Fruit fly (Drosophila melanogaster) whole organism, embryonic: ENCODE measurements around the gene CG13898.

Experiments
- Ada2b ChIP-seq: fragments of 200-800 bp; sonication (Bioruptor generic); IDR thresholded peaks from 2 replicates; pipeline ENCODE4 v1.3.6; 2022; ENCODE audit warnings: missing biosample characterization, missing genetic modification characterization
- C15 ChIP-seq: fragments of 200-800 bp; sonication (Bioruptor generic); IDR thresholded peaks from 3 replicates; pipeline ENCODE4 v1.3.6; 2022; ENCODE audit warnings: missing biosample characterization, missing genetic modification characterization
- CG11696 ChIP-seq: fragments of 200-800 bp; sonication (Bioruptor generic); IDR thresholded peaks from 2 replicates; pipeline ENCODE4 v1.3.6; 2022; ENCODE audit warnings: missing biosample characterization, missing genetic modification characterization
- CG12155 ChIP-seq: fragments of 200-800 bp; sonication (Bioruptor generic); optimal IDR thresholded peaks from 3 replicates; lab custom pipeline; 2016; ENCODE audit warnings: missing biosample characterization, missing genetic modification characterization
- CG12391 ChIP-seq: fragments of 200-800 bp; sonication (Bioruptor generic); optimal IDR thresholded peaks from 3 replicates; lab custom pipeline; 2018; ENCODE audit warnings: missing biosample characterization, mild to moderate bottlenecking, missing genetic modification characterization, moderate library complexity
- CG13624 ChIP-seq: fragments of 200-800 bp; sonication (Bioruptor generic); optimal IDR thresholded peaks from 2 replicates; lab custom pipeline; 2016; ENCODE audit warnings: missing biosample characterization, missing genetic modification characterization
- CG14050 ChIP-seq: fragments of 200-800 bp; sonication (Bioruptor generic); IDR thresholded peaks from 3 replicates; pipeline ENCODE4 v1.3.6; 2022; ENCODE audit warnings: missing biosample characterization, missing genetic modification characterization
- CG14667 ChIP-seq: fragments of 200-800 bp; sonication (Bioruptor generic); IDR thresholded peaks from 2 replicates; pipeline ENCODE4 v1.3.6; 2022; ENCODE audit warnings: missing biosample characterization, missing genetic modification characterization
- CG14860 ChIP-seq: fragments of 200-800 bp; sonication (Bioruptor generic); IDR thresholded peaks from 3 replicates; pipeline ENCODE4 v1.3.6; 2022; ENCODE audit warnings: missing biosample characterization, missing genetic modification characterization; ENCODE audit not compliant: partially characterized antibody
- CG15696 ChIP-seq: fragments of 200-800 bp; sonication (Bioruptor generic); optimal IDR thresholded peaks from 2 replicates; lab custom pipeline; 2019; ENCODE audit warnings: missing biosample characterization, mild to moderate bottlenecking, missing genetic modification characterization, moderate library complexity
- CG17361 ChIP-seq: fragments of 200-800 bp; sonication (Bioruptor generic); IDR thresholded peaks from 3 replicates; pipeline ENCODE4 v1.3.6; 2022; ENCODE audit warnings: missing biosample characterization, missing genetic modification characterization
- CG2678 ChIP-seq: fragments of 200-800 bp; sonication (Bioruptor generic); optimal IDR thresholded peaks from 3 replicates; lab custom pipeline; 2019; ENCODE audit warnings: missing biosample characterization, mild to moderate bottlenecking, missing genetic modification characterization, moderate library complexity
- CG30020 ChIP-seq: fragments of 200-800 bp; optimal IDR thresholded peaks from 2 replicates; lab custom pipeline; 2019; ENCODE audit warnings: missing biosample characterization, mild to moderate bottlenecking, missing genetic modification characterization, moderate library complexity
- CG32767 ChIP-seq: fragments of 200-800 bp; sonication (Bioruptor generic); IDR thresholded peaks from 2 replicates; pipeline ENCODE4 v1.3.6; 2022; ENCODE audit warnings: missing biosample characterization, missing genetic modification characterization
- CG4730 ChIP-seq: fragments of 200-800 bp; sonication (Bioruptor generic); IDR thresholded peaks from 2 replicates; pipeline ENCODE4 v1.3.6; 2022; ENCODE audit warnings: missing biosample characterization, missing genetic modification characterization
- CG5180 ChIP-seq: fragments of 200-800 bp; sonication (Bioruptor generic); optimal IDR thresholded peaks from 3 replicates; lab custom pipeline; 2017; ENCODE audit warnings: missing biosample characterization, missing genetic modification characterization, mild to moderate bottlenecking, moderate library complexity, missing genetic modification reagents
- CG6765 ChIP-seq: fragments of 200-800 bp; sonication (Bioruptor generic); optimal IDR thresholded peaks from 3 replicates; lab custom pipeline; 2017; ENCODE audit warnings: missing biosample characterization, mild to moderate bottlenecking, missing genetic modification characterization
- CG7372 ChIP-seq: fragments of 200-800 bp; sonication (Bioruptor generic); IDR thresholded peaks from 2 replicates; pipeline ENCODE4 v1.3.6; 2022; ENCODE audit warnings: missing biosample characterization, missing genetic modification characterization
- CG9437 ChIP-seq: fragments of 200-800 bp; sonication (Bioruptor generic); optimal IDR thresholded peaks from 2 replicates; lab custom pipeline; 2018; ENCODE audit warnings: missing biosample characterization, mild to moderate bottlenecking, missing genetic modification characterization
- Dll ChIP-seq: fragments of 200-800 bp; sonication (Bioruptor generic); IDR thresholded peaks from 4 replicates; pipeline ENCODE4 v1.3.6; 2022; ENCODE audit warnings: missing biosample characterization, missing genetic modification characterization; ENCODE audit not compliant: partially characterized antibody
- Dp ChIP-seq: fragments of 200-800 bp; sonication (Bioruptor generic); optimal IDR thresholded peaks from 2 replicates; lab custom pipeline; 2018; ENCODE audit warnings: missing biosample characterization, mild to moderate bottlenecking, missing genetic modification characterization, moderate library complexity
- Lhr ChIP-seq: fragments of 200-800 bp; sonication (Bioruptor generic); optimal IDR thresholded peaks from 3 replicates; lab custom pipeline; 2017; ENCODE audit warnings: mild to moderate bottlenecking, missing biosample characterization, missing genetic modification reagents, missing genetic modification characterization
- Mad ChIP-seq: fragments of 200-800 bp; sonication (Bioruptor generic); optimal IDR thresholded peaks from 2 replicates; lab custom pipeline; 2016; ENCODE audit warnings: missing biosample characterization, missing genetic modification characterization
- Myb ChIP-seq: fragments of 200-800 bp; sonication (Bioruptor generic); optimal IDR thresholded peaks from 2 replicates; lab custom pipeline; 2016; ENCODE audit warnings: missing biosample characterization, missing genetic modification characterization
- Scr ChIP-seq: fragments of 200-800 bp; sonication (Bioruptor generic); IDR thresholded peaks from 2 replicates; pipeline ENCODE4 v1.3.6; 2022; ENCODE audit warnings: missing biosample characterization, missing genetic modification characterization; ENCODE audit not compliant: partially characterized antibody
- Sry-β ChIP-seq: fragments of 200-800 bp; sonication (Bioruptor generic); optimal IDR thresholded peaks from 2 replicates; lab custom pipeline; 2018; ENCODE audit warnings: missing biosample characterization, mild to moderate bottlenecking, missing genetic modification characterization, moderate library complexity
- Tbp ChIP-seq: fragments of >200 bp; optimal IDR thresholded peaks from 2 replicates; lab custom pipeline; 2018; ENCODE audit warnings: missing biosample characterization, missing genetic modification characterization
- Trl ChIP-seq, 3 experiments: fragments of >200 bp in 2 of 3; fragments of 200-800 bp in 1 of 3; sonication (Bioruptor generic) in 1 of 3; optimal IDR thresholded peaks; 2 replicates in 1 of 3; 3 replicates in 2 of 3; lab custom pipeline; 2016 to 2017; ENCODE audit warnings: missing biosample characterization in 1 of 3, missing genetic modification characterization in 1 of 3
- Usf ChIP-seq: fragments of 200-800 bp; sonication (Bioruptor generic); optimal IDR thresholded peaks from 2 replicates; lab custom pipeline; 2017; ENCODE audit warnings: missing genotype, missing biosample characterization, missing genetic modification characterization
- al ChIP-seq: fragments of 200-800 bp; sonication (Bioruptor generic); IDR thresholded peaks from 2 replicates; pipeline ENCODE4 v1.3.6; 2022; ENCODE audit warnings: missing biosample characterization, missing genetic modification characterization
- ap ChIP-seq: fragments of 200-800 bp; sonication (Bioruptor generic); IDR thresholded peaks from 2 replicates; pipeline ENCODE4 v1.3.6; 2022; ENCODE audit warnings: missing biosample characterization, missing genetic modification characterization
- ash1 ChIP-seq: fragments of 200-800 bp; sonication (Bioruptor generic); optimal IDR thresholded peaks from 2 replicates; lab custom pipeline; 2018; ENCODE audit warnings: missing biosample characterization, mild to moderate bottlenecking, missing genetic modification characterization
- cas ChIP-seq: fragments of 200-800 bp; sonication (Bioruptor generic); IDR thresholded peaks from 2 replicates; pipeline ENCODE4 v1.3.6; 2022; ENCODE audit warnings: missing biosample characterization, missing genetic modification characterization
- cato ChIP-seq: fragments of 200-800 bp; sonication (Bioruptor generic); optimal IDR thresholded peaks from 2 replicates; lab custom pipeline; 2016; ENCODE audit warnings: missing biosample characterization, missing genetic modification characterization, borderline replicate concordance
- cg ChIP-seq: fragments of 200-800 bp; sonication (Bioruptor generic); optimal IDR thresholded peaks from 3 replicates; lab custom pipeline; 2019; ENCODE audit warnings: missing biosample characterization, mild to moderate bottlenecking, missing genetic modification characterization, moderate library complexity
- dimm ChIP-seq: fragments of 200-800 bp; sonication (Bioruptor generic); IDR thresholded peaks from 2 replicates; pipeline ENCODE4 v1.3.6; 2022; ENCODE audit warnings: missing biosample characterization, missing genetic modification characterization
- inv ChIP-seq: fragments of 200-800 bp; sonication (Bioruptor generic); IDR thresholded peaks from 2 replicates; pipeline ENCODE4 v1.3.6; 2022; ENCODE audit warnings: missing biosample characterization, missing genetic modification characterization; ENCODE audit not compliant: partially characterized antibody
- lab ChIP-seq: fragments of 200-800 bp; sonication (Bioruptor generic); optimal IDR thresholded peaks from 3 replicates; lab custom pipeline; 2017; ENCODE audit warnings: missing biosample characterization, missing genetic modification characterization, mild to moderate bottlenecking, moderate library complexity, missing genetic modification reagents
- lilli ChIP-seq: fragments of 200-800 bp; sonication (Bioruptor generic); optimal IDR thresholded peaks from 3 replicates; lab custom pipeline; 2016; ENCODE audit warnings: missing biosample characterization, missing genetic modification characterization
- nom ChIP-seq: fragments of 200-800 bp; sonication (Bioruptor generic); optimal IDR thresholded peaks from 2 replicates; lab custom pipeline; 2017; ENCODE audit warnings: missing biosample characterization, missing genetic modification characterization, mild to moderate bottlenecking, moderate library complexity, missing genetic modification reagents
- pfk ChIP-seq: fragments of 200-800 bp; sonication (Bioruptor generic); optimal IDR thresholded peaks from 2 replicates; lab custom pipeline; 2018; ENCODE audit warnings: missing biosample characterization, mild to moderate bottlenecking, missing genetic modification characterization, moderate library complexity
- phol ChIP-seq: fragments of 200-800 bp; sonication (Bioruptor generic); optimal IDR thresholded peaks from 3 replicates; lab custom pipeline; 2018; ENCODE audit warnings: missing biosample characterization, mild to moderate bottlenecking, missing genetic modification characterization, moderate library complexity
- rib ChIP-seq: fragments of 200-800 bp; sonication (Bioruptor generic); IDR thresholded peaks from 2 replicates; pipeline ENCODE4 v1.3.6; 2022; ENCODE audit warnings: missing biosample characterization, missing genetic modification characterization
- scrt ChIP-seq: fragments of 200-800 bp; sonication (Bioruptor generic); optimal IDR thresholded peaks from 2 replicates; lab custom pipeline; 2018; ENCODE audit warnings: missing biosample characterization, mild to moderate bottlenecking, missing genetic modification characterization, moderate library complexity
- sim ChIP-seq: fragments of 200-800 bp; sonication (Bioruptor generic); IDR thresholded peaks from 2 replicates; pipeline ENCODE4 v1.3.6; 2022; ENCODE audit warnings: missing biosample characterization, missing genetic modification characterization
- sisA ChIP-seq: fragments of 200-800 bp; sonication (Bioruptor generic); IDR thresholded peaks from 2 replicates; pipeline ENCODE4 v1.3.6; 2022; ENCODE audit warnings: missing biosample characterization, missing genetic modification characterization
- stc ChIP-seq: fragments of 200-800 bp; sonication (Bioruptor generic); IDR thresholded peaks from 2 replicates; pipeline ENCODE4 v1.3.6; 2022; ENCODE audit warnings: missing biosample characterization, missing genetic modification characterization
- tap ChIP-seq: fragments of 200-800 bp; optimal IDR thresholded peaks from 3 replicates; lab custom pipeline; 2019; ENCODE audit warnings: missing biosample characterization, mild to moderate bottlenecking, missing genetic modification characterization, moderate library complexity
- tup ChIP-seq: fragments of 200-800 bp; sonication (Bioruptor generic); optimal IDR thresholded peaks from 2 replicates; lab custom pipeline; 2016; ENCODE audit warnings: missing biosample characterization, mild to moderate bottlenecking, missing genetic modification characterization, moderate library complexity
- zen2 ChIP-seq: fragments of 200-800 bp; sonication (Bioruptor generic); IDR thresholded peaks from 3 replicates; pipeline ENCODE4 v1.3.6; 2022; ENCODE audit warnings: missing biosample characterization, missing genetic modification characterization; ENCODE audit not compliant: partially characterized antibody

Gene CG13898

dm6 chr3L:821951-822350 is 18.1 kb upstream of the CG13898 start (continued):
- TF ChIP-seq Scr = no peak
- peak; percentile 41 for TF ChIP-seq CG6765 (GFP tag; lab: Kevin White, UChicago)
- TF ChIP-seq CG14860 (GFP tag; lab: Robert Waterston, UW) = no peak
- TF ChIP-seq nom (GFP tag; lab: Kevin White, UChicago) = peak; percentile 65
- TF ChIP-seq cg (GFP tag; lab: Kevin White, UChicago) = no peak
- TF ChIP-seq C15 (GFP tag; lab: Robert Waterston, UW) = 0 out of 3 replicates have a peak, but pooled peaks have one; percentile 42
- TF ChIP-seq CG2678 (tag; lab: Kevin White, UChicago) = peak; percentile 83
- TF ChIP-seq rib = 0 out of 2 replicates have a peak, but pooled peaks have one; percentile 36
- peak; percentile 82 for TF ChIP-seq lab (GFP tag; lab: Kevin White, UChicago)
- TF ChIP-seq CG4730 (GFP tag; lab: Robert Waterston, UW) = peak; percentile 73
- peak; percentile 20 for TF ChIP-seq Sry-β
- no peak for TF ChIP-seq CG30020
- no peak for TF ChIP-seq Mad (GFP tag; lab: Kevin White, UChicago)
- TF ChIP-seq sim (GFP tag; lab: Robert Waterston, UW) = peak; percentile 67
- no peak for TF ChIP-seq Myb
- TF ChIP-seq CG12391 (tag; lab: Kevin White, UChicago) = peak; percentile 76
- no peak for TF ChIP-seq Dp (GFP tag; lab: Kevin White, UChicago)
- no peak for TF ChIP-seq CG13624 (GFP tag; lab: Kevin White, UChicago)
- peak; percentile 55 for TF ChIP-seq lilli (GFP tag; lab: Kevin White, UChicago)
- TF ChIP-seq Usf = no peak
- peak; percentile 82 for TF ChIP-seq tap (tag; lab: Kevin White, UChicago)
- TF ChIP-seq zen2 (GFP tag; lab: Robert Waterston, UW) = no peak
- peak; percentile 68 for TF ChIP-seq CG15696 (tag; lab: Kevin White, UChicago)
- no peak for TF ChIP-seq inv (GFP tag; lab: Robert Waterston, UW)
- no peak for TF ChIP-seq Tbp (GFP tag; lab: Kevin White, UChicago)
- TF ChIP-seq dimm = no peak
- peak; percentile 68 for TF ChIP-seq CG11696
- TF ChIP-seq al (GFP tag; lab: Robert Waterston, UW) = peak; percentile 45; the same call in 1 of the 2 replicates
- peak; percentile 21 for TF ChIP-seq cato (GFP tag; lab: Kevin White, UChicago)
- TF ChIP-seq Lhr (GFP tag; lab: Kevin White, UChicago) = peak; percentile 24
- peak; percentile 77 for TF ChIP-seq CG5180 (GFP tag; lab: Kevin White, UChicago)
- TF ChIP-seq CG7372 (GFP tag; lab: Robert Waterston, UW) = peak; percentile 52; the same call in 1 of the 2 replicates
- TF ChIP-seq CG14050 (GFP tag; lab: Robert Waterston, UW) = peak; percentile 35; the same call in 1 of the 3 replicates
- TF ChIP-seq sisA (GFP tag; lab: Robert Waterston, UW) = peak; percentile 75
- peak; percentile 68 for TF ChIP-seq CG32767 (GFP tag; lab: Robert Waterston, UW)
- TF ChIP-seq CG9437 (GFP tag; lab: Kevin White, UChicago) = peak; percentile 32
- TF ChIP-seq CG14667 (GFP tag; lab: Robert Waterston, UW) = peak; percentile 50; the same call in 1 of the 2 replicates
- peak; percentile 84 for TF ChIP-seq phol
- TF ChIP-seq pfk (GFP tag; lab: Kevin White, UChicago) = no peak
- TF ChIP-seq ap = peak; percentile 51
- TF ChIP-seq CG17361 = peak; percentile 77
- TF ChIP-seq ash1 = no peak
- no peak for TF ChIP-seq scrt
- TF ChIP-seq CG12155 (GFP tag; lab: Kevin White, UChicago) = peak; percentile 14
- no peak for TF ChIP-seq Dll (GFP tag; lab: Robert Waterston, UW)
- no peak for TF ChIP-seq tup (GFP tag; lab: Kevin White, UChicago)
- TF ChIP-seq Ada2b (GFP tag; lab: Robert Waterston, UW) = peak; percentile 81
- TF ChIP-seq Trl (optimal IDR thresholded peaks at IDR 0.05; lab: Kevin White, UChicago) = no peak
- TF ChIP-seq Trl (GFP tag; optimal IDR thresholded peaks at IDR 0.05; lab: Kevin White, UChicago) = no peak
- peak; percentile 53; the same call in 1 of the 2 replicates for TF ChIP-seq stc (GFP tag; lab: Robert Waterston, UW)
- no peak for TF ChIP-seq cas (GFP tag; lab: Robert Waterston, UW)
